Worm (Caenorhabditis elegans): ENCODE data around the gene F43C11.8.

The F43C11.8 gene

DNA sequence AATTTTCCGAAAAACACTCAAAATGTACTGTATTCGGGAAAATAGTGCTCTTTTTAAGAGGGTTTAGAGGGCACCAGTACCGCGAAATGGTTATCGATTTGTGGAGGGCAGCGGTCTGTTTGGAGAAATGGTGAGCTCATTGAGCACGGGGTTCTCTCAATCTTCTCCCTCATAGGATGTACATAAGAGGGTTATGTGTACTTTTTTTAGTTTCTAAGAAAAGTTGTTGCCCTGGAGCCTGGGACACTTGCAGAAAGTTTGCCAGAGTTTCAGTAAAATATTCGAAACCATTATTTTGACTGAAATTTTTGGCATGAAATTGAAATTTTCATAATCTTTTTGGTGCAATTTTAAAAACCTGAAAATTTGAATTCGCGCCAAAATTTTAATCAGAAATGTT, 20.2 kb downstream of the F43C11.8 start, which contains the start of gene F43C11.10:
TSS of gene F43C11.10 (minus strand) at position 101 of the 400 bp plus-strand sequence.
- TF ChIP-seq flh-1 (GFP tag; optimal IDR thresholded peaks at IDR 0.05) (no peak), unc-120 (tag; optimal IDR thresholded peaks at IDR 0.05; ENCODE audit: poor library complexity, severe bottlenecking) (no peak)

DNA sequence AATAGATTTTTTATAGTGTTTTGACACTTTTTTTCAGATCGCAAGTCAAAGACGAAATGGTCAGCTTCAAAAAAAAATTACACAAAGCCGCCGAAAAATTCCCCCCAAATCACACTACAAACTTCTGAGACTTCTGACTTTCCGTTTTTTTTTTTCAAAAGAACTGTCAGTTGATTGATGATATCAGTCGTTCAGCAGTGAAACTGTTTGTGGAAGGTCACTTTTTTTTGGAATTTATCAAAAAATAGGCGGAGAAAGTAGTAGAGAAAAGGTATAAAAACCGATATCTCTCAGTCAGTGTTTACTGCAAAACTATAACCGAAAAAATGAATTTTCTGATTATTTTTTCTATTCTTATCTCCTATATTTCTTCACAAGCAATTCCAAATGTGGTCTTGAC, 20.7 kb downstream of the F43C11.8 start, which contains the start of gene F43C11.3:
TSS of gene F43C11.3 (plus strand) at position 301 of the 400 bp plus-strand sequence.
- TF ChIP-seq unc-120 (tag; optimal IDR thresholded peaks at IDR 0.05; ENCODE audit: poor library complexity, severe bottlenecking) (no peak), elt-1 (tag; optimal IDR thresholded peaks at IDR 0.05; ENCODE audit: borderline replicate concordance, insufficient read depth) (no peak), nhr-28 (tag; optimal IDR thresholded peaks at IDR 0.05) (no peak), ceh-83 (GFP tag; optimal IDR thresholded peaks at IDR 0.05) (no peak), hlh-1 (tag; optimal IDR thresholded peaks at IDR 0.05) (no peak), ces-1 (GFP tag; optimal IDR thresholded peaks at IDR 0.05) (no peak), mls-2 (tag; optimal IDR thresholded peaks at IDR 0.05) (no peak), ceh-39 (tag; optimal IDR thresholded peaks at IDR 0.05) (no peak), ztf-11 (tag; optimal IDR thresholded peaks at IDR 0.05) (no peak), mep-1 (tag; optimal IDR thresholded peaks at IDR 0.05) (no peak), flh-1 (GFP tag; optimal IDR thresholded peaks at IDR 0.05) (no peak), sem-2 (GFP tag; optimal IDR thresholded peaks at IDR 0.05) (no peak), M03D4.4 (tag; optimal IDR thresholded peaks at IDR 0.05) (no peak), nhr-237 (tag; optimal IDR thresholded peaks at IDR 0.05) (no peak), unc-62 (GFP tag; optimal IDR thresholded peaks at IDR 0.05) (no peak), pha-4 (tag; optimal IDR thresholded peaks at IDR 0.05) (no peak), nhr-12 (tag; optimal IDR thresholded peaks at IDR 0.05) (no peak), zip-8 (tag; optimal IDR thresholded peaks at IDR 0.05) (no peak)

DNA sequence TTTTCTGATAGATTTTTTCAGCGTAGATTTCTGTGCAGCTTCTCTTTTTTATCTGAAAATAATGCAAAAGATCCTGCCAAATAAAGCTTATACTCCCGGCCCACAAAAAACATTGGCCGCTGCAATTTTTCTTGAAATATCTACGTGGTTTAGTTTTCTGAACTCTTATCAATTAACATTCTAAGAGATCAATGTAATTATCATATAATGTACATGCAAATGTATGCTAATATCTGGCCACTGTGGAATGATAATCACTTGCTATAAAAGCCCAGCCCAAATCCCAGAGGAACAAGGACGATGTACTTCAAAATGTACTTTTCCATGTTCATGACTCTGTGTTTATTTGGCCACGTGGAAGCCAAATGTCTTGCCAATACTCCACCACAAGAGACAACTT, 22.2 kb downstream of the F43C11.8 start, which contains the start of gene F43C11.2:
TSS of gene F43C11.2 (plus strand) at position 301 of the 400 bp plus-strand sequence.
- TF ChIP-seq lsy-2 (tag; optimal IDR thresholded peaks at IDR 0.05): no peak
- TF ChIP-seq ces-1 (GFP tag; optimal IDR thresholded peaks at IDR 0.05): no peak
- no peak for TF ChIP-seq drap-1 (GFP tag; optimal IDR thresholded peaks at IDR 0.05)
- TF ChIP-seq unc-62 (GFP tag; optimal IDR thresholded peaks at IDR 0.05): no peak
- TF ChIP-seq ztf-11 (tag; optimal IDR thresholded peaks at IDR 0.05): no peak
- TF ChIP-seq cnd-1 (tag; optimal IDR thresholded peaks at IDR 0.05): no peak
- TF ChIP-seq elt-3 (tag; optimal IDR thresholded peaks at IDR 0.05): no peak
- no peak for TF ChIP-seq elt-1 (tag; optimal IDR thresholded peaks at IDR 0.05; ENCODE audit: borderline replicate concordance, insufficient read depth)
- TF ChIP-seq snpc-4 (tag; optimal IDR thresholded peaks at IDR 0.05): no peak
- no peak for TF ChIP-seq zip-8 (tag; optimal IDR thresholded peaks at IDR 0.05)

DNA sequence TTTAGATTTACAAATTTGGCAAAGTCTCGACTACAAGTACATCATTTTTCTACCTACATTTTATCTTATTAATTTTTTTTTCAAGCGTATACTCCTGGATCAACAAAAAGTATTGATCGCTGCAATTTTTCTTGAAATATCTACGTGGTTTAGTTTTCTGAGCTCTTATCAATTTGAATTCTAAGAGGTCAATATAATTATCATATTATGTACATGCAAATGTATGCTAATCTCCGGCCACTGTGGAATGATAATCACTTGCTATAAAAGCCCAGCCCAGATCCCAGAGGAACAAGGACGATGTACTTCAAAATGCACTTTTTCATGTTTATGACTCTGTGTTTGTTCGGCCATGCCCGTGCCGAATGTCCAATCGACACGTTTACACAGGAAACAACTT, 24.5 kb downstream of the F43C11.8 start, which contains the start of gene F43C11.1:
TSS of gene F43C11.1 (plus strand) at position 301 of the 400 bp plus-strand sequence.
- no peak for TF ChIP-seq hlh-1 (tag; optimal IDR thresholded peaks at IDR 0.05)
- no peak for TF ChIP-seq pha-4 (tag; optimal IDR thresholded peaks at IDR 0.05)
- no peak for TF ChIP-seq sem-2 (GFP tag; optimal IDR thresholded peaks at IDR 0.05)
- TF ChIP-seq ztf-11 (tag; optimal IDR thresholded peaks at IDR 0.05): no peak
- no peak for TF ChIP-seq nhr-76 (tag; optimal IDR thresholded peaks at IDR 0.05)
- no peak for TF ChIP-seq blmp-1 (tag; optimal IDR thresholded peaks at IDR 0.05)
- no peak for TF ChIP-seq nhr-12 (tag; optimal IDR thresholded peaks at IDR 0.05)
- no peak for TF ChIP-seq elt-1 (tag; optimal IDR thresholded peaks at IDR 0.05; ENCODE audit: borderline replicate concordance, insufficient read depth)
- TF ChIP-seq mls-2 (tag; optimal IDR thresholded peaks at IDR 0.05): no peak
- TF ChIP-seq unc-39 (tag; optimal IDR thresholded peaks at IDR 0.05): no peak
- TF ChIP-seq cnd-1 (tag; optimal IDR thresholded peaks at IDR 0.05): no peak
- no peak for TF ChIP-seq ceh-39 (tag; optimal IDR thresholded peaks at IDR 0.05)
- no peak for TF ChIP-seq mab-5 (tag; optimal IDR thresholded peaks at IDR 0.05)
- no peak for TF ChIP-seq ham-2 (GFP tag; optimal IDR thresholded peaks at IDR 0.05)
- no peak for TF ChIP-seq unc-62 (GFP tag; optimal IDR thresholded peaks at IDR 0.05)
- no peak for TF ChIP-seq mep-1 (tag; optimal IDR thresholded peaks at IDR 0.05)
- TF ChIP-seq elt-3 (tag; optimal IDR thresholded peaks at IDR 0.05): no peak
- no peak for TF ChIP-seq ceh-43 (GFP tag; optimal IDR thresholded peaks at IDR 0.05)

DNA sequence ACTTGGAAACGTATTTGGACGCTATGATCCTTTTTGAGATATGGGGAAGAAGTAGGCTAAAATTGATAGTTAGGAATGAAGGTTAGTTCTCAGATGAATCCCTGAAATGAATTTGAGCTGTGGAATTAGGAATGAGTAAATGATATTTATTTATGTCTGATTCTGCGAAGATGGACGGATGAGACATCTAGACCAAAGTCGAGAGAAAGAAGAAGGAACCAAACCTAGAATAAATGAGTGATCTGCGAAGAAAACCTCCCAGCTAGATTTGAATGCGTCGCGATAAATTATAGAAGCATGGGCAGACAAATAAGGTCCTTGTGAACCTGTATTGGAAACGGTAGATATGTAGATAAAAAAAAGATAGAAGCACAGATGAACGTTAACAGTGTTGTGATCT, 27.6 kb downstream of the F43C11.8 start, which contains the start of gene F43C11.16:
TSS of gene F43C11.16 (minus strand) at position 101 of the 400 bp plus-strand sequence.
- no peak for TF ChIP-seq lin-32 (GFP tag; optimal IDR thresholded peaks at IDR 0.05)
- no peak for TF ChIP-seq nhr-12 (tag; optimal IDR thresholded peaks at IDR 0.05)
- no peak for TF ChIP-seq ceh-83 (GFP tag; optimal IDR thresholded peaks at IDR 0.05)
- no peak for TF ChIP-seq drap-1 (GFP tag; optimal IDR thresholded peaks at IDR 0.05)
- no peak for TF ChIP-seq unc-39 (tag; optimal IDR thresholded peaks at IDR 0.05)
- TF ChIP-seq mep-1 (tag; optimal IDR thresholded peaks at IDR 0.05): no peak
- TF ChIP-seq sem-2 (GFP tag; optimal IDR thresholded peaks at IDR 0.05): no peak

All from whole organism, mixed stage, embryonic.